Worm (Caenorhabditis elegans) whole organism, midembryonic: Measurements from ENCODE around the gene twk-13.

Experiments
- T22C8.4 ChIP-seq: fragments of 200-800 bp; sonication (Bioruptor generic); IDR thresholded peaks from 2 replicates; pipeline ENCODE4 v1.3.6; 2022; ENCODE audit warnings: missing genetic modification characterization, missing compliant biosample characterization
- cog-1 ChIP-seq: sonication (generic microtip); optimal IDR thresholded peaks from 2 replicates; lab custom pipeline; 2016; ENCODE audit warnings: missing genetic modification characterization, missing compliant biosample characterization
- flt-1 ChIP-seq: fragments of 200-800 bp; sonication (Bioruptor generic); IDR thresholded peaks from 2 replicates; pipeline ENCODE4 v1.3.6; 2022; ENCODE audit warnings: missing genetic modification characterization, missing compliant biosample characterization
- klf-2 ChIP-seq: fragments of 200-800 bp; sonication (Bioruptor generic); conservative IDR thresholded peaks from 2 replicates; pipeline ENCODE4 v1.3.6; 2022; ENCODE audit warnings: missing genetic modification reagents, missing genetic modification characterization, missing compliant biosample characterization
- med-1 ChIP-seq: sonication (generic microtip); optimal IDR thresholded peaks from 2 replicates; lab custom pipeline; 2017; ENCODE audit warnings: missing genetic modification characterization, mild to moderate bottlenecking, missing compliant biosample characterization, antibody characterized with exemption, missing genetic modification reagents; ENCODE audit not compliant: insufficient read depth
- ref-1 ChIP-seq: fragments of 200-800 bp; sonication (Bioruptor generic); conservative IDR thresholded peaks from 2 replicates; pipeline ENCODE4 v1.3.6; 2022; ENCODE audit warnings: missing genetic modification reagents, missing genetic modification characterization, missing compliant biosample characterization
- ztf-23 ChIP-seq: fragments of 200-800 bp; sonication (Bioruptor generic); IDR thresholded peaks from 2 replicates; pipeline ENCODE4 v1.3.6; 2022; ENCODE audit warnings: missing genetic modification reagents, missing genetic modification characterization, missing compliant biosample characterization
- ztf-29 ChIP-seq: fragments of 200-800 bp; sonication (Bioruptor generic); IDR thresholded peaks from 2 replicates; pipeline ENCODE4 v1.3.6; 2022; ENCODE audit warnings: missing genetic modification reagents, missing genetic modification characterization, missing compliant biosample characterization

- no peak for TF ChIP-seq med-1
- no peak for TF ChIP-seq flt-1 (GFP tag; lab: Robert Waterston, UW)
- TF ChIP-seq ref-1 (GFP tag; lab: Robert Waterston, UW) = no peak
- TF ChIP-seq klf-2 (GFP tag; lab: Robert Waterston, UW) = no peak
- no peak for TF ChIP-seq T22C8.4 (GFP tag; lab: Robert Waterston, UW)
- no peak for TF ChIP-seq ztf-23 (GFP tag; lab: Robert Waterston, UW)
- TF ChIP-seq cog-1 (tag; lab: Kevin White, UChicago) = no peak
- TF ChIP-seq ztf-29 (GFP tag; lab: Robert Waterston, UW) = no peak
Observed at ce11 chrV:12326638-12327037, 11.2 kb downstream of the twk-13 start.
